Worm (Caenorhabditis elegans) whole organism, young adult: Measurements from ENCODE around the gene T13F2.2.
"Not testable (repeated sequence)": the region's sequence is repeated elsewhere in the genome, so short reads cannot be mapped to it uniquely, and the experiment has no call there.

ENCODE experiments used
- T26A5.8 ChIP-seq: sonication (generic microtip); optimal IDR thresholded peaks from 2 replicates; lab custom pipeline; 2016; ENCODE audit warnings: missing genetic modification characterization, missing compliant biosample characterization
- Y53F4B.3 ChIP-seq: fragments of 200-800 bp; sonication (Bioruptor generic); IDR thresholded peaks from 2 replicates; pipeline ENCODE4 v1.3.6; 2022; ENCODE audit warnings: missing genetic modification reagents, missing genetic modification characterization, missing compliant biosample characterization
- Y53G8AR.9 ChIP-seq: fragments of 200-800 bp; sonication (Bioruptor generic); conservative IDR thresholded peaks from 2 replicates; pipeline ENCODE4 v1.3.6; 2022; ENCODE audit warnings: missing genetic modification reagents, missing genetic modification characterization, missing compliant biosample characterization
- atf-7 ChIP-seq: sonication (generic microtip); optimal IDR thresholded peaks from 2 replicates; lab custom pipeline; 2017; ENCODE audit warnings: mild to moderate bottlenecking, missing genetic modification characterization, missing compliant biosample characterization
- athp-1 ChIP-seq: sonication (generic microtip); optimal IDR thresholded peaks from 2 replicates; lab custom pipeline; 2017; ENCODE audit warnings: mild to moderate bottlenecking, missing genetic modification characterization, missing compliant biosample characterization
- bed-1 ChIP-seq: fragments of 200-800 bp; sonication (Bioruptor generic); IDR thresholded peaks from 2 replicates; pipeline ENCODE4 v1.3.6; 2022; ENCODE audit warnings: missing genetic modification reagents, missing genetic modification characterization, missing compliant biosample characterization
- bed-2 ChIP-seq: fragments of 200-800 bp; sonication (Bioruptor generic); IDR thresholded peaks from 2 replicates; pipeline ENCODE4 v1.3.6; 2022; ENCODE audit warnings: missing genetic modification reagents, missing genetic modification characterization, missing compliant biosample characterization
- ccch-3 ChIP-seq: fragments of 200-800 bp; sonication (Bioruptor generic); optimal IDR thresholded peaks from 2 replicates; lab custom pipeline; 2018; ENCODE audit warnings: mild to moderate bottlenecking, missing genetic modification characterization, missing compliant biosample characterization
- ceh-100 ChIP-seq: fragments of 200-800 bp; sonication (Bioruptor generic); IDR thresholded peaks from 2 replicates; pipeline ENCODE4 v1.3.6; 2022; ENCODE audit warnings: missing genetic modification reagents, missing genetic modification characterization, missing compliant biosample characterization
- ceh-58 ChIP-seq: fragments of 200-800 bp; sonication (Bioruptor generic); IDR thresholded peaks from 2 replicates; pipeline ENCODE4 v1.3.6; 2022; ENCODE audit warnings: missing genetic modification characterization, missing compliant biosample characterization
- ceh-91 ChIP-seq: fragments of 200-800 bp; sonication (Bioruptor generic); IDR thresholded peaks from 2 replicates; pipeline ENCODE4 v1.3.6; 2022; ENCODE audit warnings: missing genetic modification reagents, missing genetic modification characterization, missing compliant biosample characterization
- egl-18 ChIP-seq: fragments of 200-800 bp; sonication (Bioruptor generic); IDR thresholded peaks from 2 replicates; pipeline ENCODE4 v1.3.6; 2022; ENCODE audit warnings: missing genetic modification reagents, missing genetic modification characterization, missing compliant biosample characterization
- ekl-4 ChIP-seq: fragments of 200-800 bp; sonication (Bioruptor generic); IDR thresholded peaks from 2 replicates; pipeline ENCODE4 v1.3.6; 2022; ENCODE audit warnings: missing genetic modification reagents, missing genetic modification characterization, missing compliant biosample characterization
- hlh-26 ChIP-seq: fragments of 200-800 bp; sonication (Bioruptor generic); conservative IDR thresholded peaks from 2 replicates; pipeline ENCODE4 v1.3.6; 2022; ENCODE audit warnings: missing genetic modification reagents, missing genetic modification characterization, missing compliant biosample characterization
- let-526 ChIP-seq: fragments of 200-800 bp; sonication (Bioruptor generic); IDR thresholded peaks from 2 replicates; pipeline ENCODE4 v1.3.6; 2022; ENCODE audit warnings: missing genetic modification reagents, missing genetic modification characterization, missing compliant biosample characterization
- lin-54 ChIP-seq: fragments of 200-800 bp; sonication (Bioruptor generic); optimal IDR thresholded peaks from 2 replicates; lab custom pipeline; 2018; ENCODE audit warnings: mild to moderate bottlenecking, missing genetic modification characterization, missing compliant biosample characterization
- lsy-27 ChIP-seq: sonication (generic microtip); optimal IDR thresholded peaks from 2 replicates; lab custom pipeline; 2017; ENCODE audit warnings: missing genetic modification characterization, mild to moderate bottlenecking, missing compliant biosample characterization, antibody characterized with exemption, missing genotype, borderline replicate concordance; ENCODE audit not compliant: insufficient read depth
- madf-3 ChIP-seq: fragments of 200-800 bp; sonication (Bioruptor generic); IDR thresholded peaks from 2 replicates; pipeline ENCODE4 v1.3.6; 2022; ENCODE audit warnings: missing genetic modification reagents, missing genetic modification characterization, missing compliant biosample characterization
- madf-6 ChIP-seq: fragments of 200-800 bp; sonication (Bioruptor generic); IDR thresholded peaks from 2 replicates; pipeline ENCODE4 v1.3.6; 2022; ENCODE audit warnings: missing genetic modification reagents, missing genetic modification characterization, missing compliant biosample characterization
- nfya-2 ChIP-seq: fragments of 200-800 bp; sonication (Bioruptor generic); IDR thresholded peaks from 2 replicates; pipeline ENCODE4 v1.3.6; 2022; ENCODE audit warnings: missing genetic modification reagents, missing genetic modification characterization, missing compliant biosample characterization
- nfyb-1 ChIP-seq: fragments of 200-800 bp; sonication (Bioruptor generic); IDR thresholded peaks from 2 replicates; pipeline ENCODE4 v1.3.6; 2022; ENCODE audit warnings: missing genetic modification reagents, missing genetic modification characterization, missing compliant biosample characterization
- nhr-80 ChIP-seq: sonication (generic microtip); optimal IDR thresholded peaks from 2 replicates; lab custom pipeline; 2016; ENCODE audit warnings: missing genetic modification characterization, missing compliant biosample characterization
- pbrm-1 ChIP-seq: fragments of 200-800 bp; sonication (Bioruptor generic); IDR thresholded peaks from 2 replicates; pipeline ENCODE4 v1.3.6; 2022; ENCODE audit warnings: missing genetic modification reagents, missing genetic modification characterization, missing compliant biosample characterization
- pha-4 ChIP-seq: fragments of 150-350 bp; sonication (generic microtip); optimal IDR thresholded peaks from 2 replicates; lab custom pipeline; 2014; ENCODE audit warnings: missing biosample characterization, missing genetic modification reagents, missing genetic modification characterization
- sea-2 ChIP-seq: fragments of 200-800 bp; sonication (Bioruptor generic); IDR thresholded peaks from 2 replicates; pipeline ENCODE4 v1.3.6; 2022; ENCODE audit warnings: missing genetic modification characterization, missing compliant biosample characterization
- snpc-1.1 ChIP-seq: sonication (generic microtip); optimal IDR thresholded peaks from 2 replicates; lab custom pipeline; 2017; ENCODE audit warnings: missing genetic modification characterization, mild to moderate bottlenecking, missing compliant biosample characterization, antibody characterized with exemption, moderate library complexity, missing genotype, missing genetic modification reagents; ENCODE audit not compliant: insufficient read depth
- snpc-1.3 ChIP-seq: sonication (generic microtip); optimal IDR thresholded peaks from 2 replicates; lab custom pipeline; 2017; ENCODE audit warnings: missing genetic modification characterization, mild to moderate bottlenecking, missing compliant biosample characterization, antibody characterized with exemption, moderate library complexity, missing genotype, missing genetic modification reagents; ENCODE audit not compliant: insufficient read depth
- snpc-3.4 ChIP-seq: sonication (generic microtip); optimal IDR thresholded peaks from 2 replicates; lab custom pipeline; 2017; ENCODE audit warnings: missing genetic modification characterization, mild to moderate bottlenecking, missing compliant biosample characterization, antibody characterized with exemption, moderate library complexity, missing genotype, missing genetic modification reagents
- snpc-4 ChIP-seq, 5 experiments: fragments of 150-350 bp in 1 of 5; sonication (generic microtip) in 4 of 5; optimal IDR thresholded peaks; 2 replicates each; lab custom pipeline; 2014 to 2018; ENCODE audit warnings: missing genetic modification characterization in 5 of 5, missing biosample characterization in 3 of 5, antibody characterized with exemption in 2 of 5, mild to moderate bottlenecking in 2 of 5, missing compliant biosample characterization in 2 of 5, missing genotype in 2 of 5, moderate library complexity in 2 of 5, missing genetic modification reagents in 1 of 5
- sptf-2 ChIP-seq: fragments of 200-800 bp; sonication (Bioruptor generic); optimal IDR thresholded peaks from 2 replicates; lab custom pipeline; 2018; ENCODE audit warnings: mild to moderate bottlenecking, missing genetic modification characterization, missing compliant biosample characterization
- xnd-1 ChIP-seq: sonication (generic microtip); optimal IDR thresholded peaks from 2 replicates; lab custom pipeline; 2016; ENCODE audit warnings: missing genotype, missing genetic modification reagents, missing genetic modification characterization, missing compliant biosample characterization
- zfh-2 ChIP-seq: fragments of 200-800 bp; sonication (Bioruptor generic); conservative IDR thresholded peaks from 2 replicates; pipeline ENCODE4 v1.3.6; 2022; ENCODE audit warnings: missing genetic modification reagents, missing genetic modification characterization, missing compliant biosample characterization
- zim-3 ChIP-seq: sonication (generic microtip); optimal IDR thresholded peaks from 2 replicates; lab custom pipeline; 2017; ENCODE audit warnings: mild to moderate bottlenecking, missing genetic modification characterization, moderate library complexity, missing compliant biosample characterization

The T13F2.2 gene

ce11 chrIV:9797304-9798003 lies at the start of gene T13F2.2:
Gene T13F2.2 (minus strand): TSS chrIV:9797354.
- TF ChIP-seq lin-54 (peak; percentile 15), nhr-80 (tag; lab: Kevin White, UChicago) (peak; percentile 46), lsy-27 (no peak), sea-2 (GFP tag; lab: Robert Waterston, UW) (no peak)

ce11 chrIV:9846574-9846973 lies 49.4 kb upstream of the T13F2.2 start, which contains the start of gene K07F5.6:
Gene K07F5.6 (minus strand): TSS chrIV:9846674.
- TF ChIP-seq nfyb-1 = no peak
- no peak for TF ChIP-seq athp-1
- no peak for TF ChIP-seq ceh-100 (GFP tag; lab: Robert Waterston, UW)
- no peak for TF ChIP-seq ccch-3 (GFP tag; lab: Kevin White, UChicago)
- TF ChIP-seq pbrm-1 = no peak
- TF ChIP-seq bed-1 (GFP tag; lab: Robert Waterston, UW) = no peak
- no peak for TF ChIP-seq let-526 (GFP tag; lab: Robert Waterston, UW)

ce11 chrIV:9843760-9844159 lies 46.6 kb upstream of the T13F2.2 start, which contains the start of gene nspd-2:
Gene nspd-2 (plus strand): TSS chrIV:9844060.
- TF ChIP-seq nfya-2 (GFP tag; lab: Robert Waterston, UW) = no peak

- TF ChIP-seq bed-1 (GFP tag; lab: Robert Waterston, UW) (no peak), ceh-58 (no peak)
- TF ChIP-seq, all 124 proteins: peak for 0
Observed at ce11 chrIV:9842071-9842470, 44.9 kb upstream of the T13F2.2 start, which contains the start of gene K07F5.17. Gene K07F5.17 (plus strand): TSS chrIV:9842371.

ce11 chrIV:9840984-9841590 lies 43.9 kb upstream of the T13F2.2 start, which contains the start of the genes kin-24 and msp-56:
Gene kin-24 (minus strand): TSS chrIV:9841084.
Gene msp-56 (plus strand): TSS chrIV:9841540.
- TF ChIP-seq egl-18 (GFP tag; lab: Robert Waterston, UW) = no peak

ce11 chrIV:9837349-9837748 lies 40.2 kb upstream of the T13F2.2 start, which contains the start of gene msp-10:
Gene msp-10 (plus strand): TSS chrIV:9837649.
- TF ChIP-seq bed-2 (GFP tag; lab: Robert Waterston, UW); ceh-91; zim-3 (tag; lab: Kevin White, UChicago): not testable (repeated sequence)
- TF ChIP-seq, all 124 proteins: peak for 0; not testable (repeated sequence) for 124

ce11 chrIV:9836317-9836716 lies 39.2 kb upstream of the T13F2.2 start, which contains the start of gene msp-81:
Gene msp-81 (minus strand): TSS chrIV:9836417.
- TF ChIP-seq Y53G8AR.9 (GFP tag; lab: Robert Waterston, UW) (no peak), sptf-2 (GFP tag; lab: Kevin White, UChicago) (no peak), atf-7 (no peak), snpc-4 (GFP tag; optimal IDR thresholded peaks at IDR 0.05; lab: Kevin White, UChicago) (no peak), snpc-4 (tag; optimal IDR thresholded peaks at IDR 0.05; lab: Kevin White, UChicago) (no peak), xnd-1 (tag; lab: Kevin White, UChicago) (no peak)

ce11 chrIV:9833337-9833736 lies 36.2 kb upstream of the T13F2.2 start:
- no peak for TF ChIP-seq T26A5.8 (tag; lab: Kevin White, UChicago)
- no peak for TF ChIP-seq bed-1 (GFP tag; lab: Robert Waterston, UW)
- TF ChIP-seq Y53F4B.3 (GFP tag; lab: Robert Waterston, UW) = no peak
- TF ChIP-seq pha-4 (tag; lab: Kevin White, UChicago) = no peak
- TF ChIP-seq snpc-1.3 (tag; lab: Kevin White, UChicago) = no peak
- TF ChIP-seq ekl-4 (GFP tag; lab: Robert Waterston, UW) = no peak
- TF ChIP-seq hlh-26 (GFP tag; lab: Robert Waterston, UW) = no peak
- TF ChIP-seq nfya-2 (GFP tag; lab: Robert Waterston, UW) = no peak
- no peak for TF ChIP-seq snpc-1.1
- no peak for TF ChIP-seq snpc-3.4
- TF ChIP-seq zfh-2 (GFP tag; lab: Robert Waterston, UW) = no peak
- TF ChIP-seq madf-6 = no peak
- no peak for TF ChIP-seq madf-3 (GFP tag; lab: Robert Waterston, UW)
